Fruit fly (Drosophila melanogaster): Measurements from ENCODE around the gene CG12112.

DNA sequence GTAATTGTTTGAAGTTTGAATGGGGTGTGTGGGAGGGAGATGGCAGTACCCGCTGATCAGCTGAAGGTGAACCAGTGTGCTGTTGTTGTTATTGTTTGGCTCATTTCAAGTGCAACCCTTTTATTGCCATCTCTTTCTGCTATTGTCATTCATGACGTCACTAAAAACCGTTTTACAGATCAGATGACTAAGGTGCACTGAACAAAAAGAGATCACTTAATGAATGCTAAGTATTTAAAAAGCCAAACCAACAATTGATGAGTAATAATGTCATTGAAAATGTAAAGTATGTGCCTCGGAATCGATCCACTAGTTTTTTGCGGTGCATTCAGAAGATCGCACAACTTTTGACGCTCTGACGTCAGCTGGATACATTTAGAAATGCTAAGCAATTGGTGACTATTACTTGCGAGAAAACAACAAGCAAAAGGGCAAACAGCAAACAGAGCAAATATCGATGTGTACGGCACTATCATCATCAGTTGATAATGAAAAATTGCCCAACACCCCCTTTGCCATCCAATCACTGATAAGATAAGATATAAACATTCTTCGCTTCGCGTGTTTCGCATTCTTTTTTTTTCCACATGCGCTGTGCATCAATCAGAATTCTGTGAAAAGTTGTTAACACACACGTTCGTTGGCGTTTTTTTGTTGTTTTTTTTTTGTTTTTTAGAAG is 14.8 kb upstream of the CG12112 start:
- TF ChIP-seq Sin3A (optimal IDR thresholded peaks at IDR 0.05) (no peak), psq (optimal IDR thresholded peaks at IDR 0.05) (no peak)
